Worm (Caenorhabditis elegans) whole organism, L1 larva: ENCODE measurements around the gene prk-2.

ENCODE experiments used
- dpl-1 ChIP-seq, 3 experiments: fragments of 150-350 bp in 2 of 3; sonication (generic microtip) in 1 of 3; optimal IDR thresholded peaks; 2 replicates each; lab custom pipeline; 2014 to 2017; ENCODE audit warnings: missing biosample characterization in 3 of 3, missing genetic modification characterization in 3 of 3, missing genetic modification reagents in 3 of 3
- lsy-2 ChIP-seq, 2 experiments: fragments of 150-350 bp; optimal IDR thresholded peaks; 2 replicates each; lab custom pipeline; 2014; ENCODE audit warnings: missing biosample characterization in 2 of 2, missing genetic modification characterization in 2 of 2
- tbx-2 ChIP-seq: sonication (generic microtip); optimal IDR thresholded peaks from 2 replicates; lab custom pipeline; 2016; ENCODE audit warnings: missing genetic modification characterization, missing compliant biosample characterization
- xbp-1 ChIP-seq: sonication (generic microtip); optimal IDR thresholded peaks from 2 replicates; lab custom pipeline; 2016; ENCODE audit warnings: missing genetic modification characterization, missing compliant biosample characterization
- ztf-11 ChIP-seq, 2 experiments: sonication (generic microtip); optimal IDR thresholded peaks; 2 replicates each; lab custom pipeline; 2016 to 2017; ENCODE audit warnings: missing genetic modification characterization in 2 of 2, missing biosample characterization in 1 of 2, missing compliant biosample characterization in 1 of 2

DNA sequence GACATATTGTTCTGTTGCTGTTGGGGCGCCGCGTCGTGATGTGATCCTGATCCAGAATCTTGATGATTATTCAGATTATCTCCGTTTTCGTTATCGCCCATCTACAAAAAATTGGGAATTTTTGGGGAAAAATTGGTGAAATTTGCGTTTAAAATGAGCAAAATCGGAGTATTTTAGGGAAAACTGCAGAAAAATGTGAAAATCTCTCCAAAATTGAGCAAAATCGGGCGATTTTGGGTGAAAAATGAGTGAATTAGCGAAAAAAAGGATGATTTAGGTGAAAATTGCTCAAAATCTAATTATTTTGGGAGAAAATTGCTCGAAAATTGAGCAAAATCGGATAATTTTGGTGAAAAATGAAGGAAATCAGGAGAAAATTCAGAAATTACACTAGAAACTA lies 48.9 kb downstream of the prk-2 start, which contains the start of gene Y53G8AR.9:
- no peak for TF ChIP-seq ztf-11 (tag; optimal IDR thresholded peaks at IDR 0.05; lab: Kevin White, UChicago)
- TF ChIP-seq dpl-1 (GFP tag; optimal IDR thresholded peaks at IDR 0.05; lab: Kevin White, UChicago): no peak
- no peak for TF ChIP-seq tbx-2 (tag; lab: Kevin White, UChicago)
- no peak for TF ChIP-seq xbp-1
- no peak for TF ChIP-seq lsy-2 (tag; optimal IDR thresholded peaks at IDR 0.05; lab: Kevin White, UChicago)
